Worm (Caenorhabditis elegans) whole organism, L4/young adult: ENCODE measurements around the gene str-74.

Experiments
- dao-5 ChIP-seq: sonication (generic microtip); optimal IDR thresholded peaks from 2 replicates; lab custom pipeline; 2016; ENCODE audit warnings: missing genotype, missing genetic modification characterization, moderate library complexity, missing compliant biosample characterization
- him-1 ChIP-seq: sonication (generic microtip); optimal IDR thresholded peaks from 2 replicates; lab custom pipeline; 2016; ENCODE audit warnings: missing genotype, missing genetic modification reagents, missing genetic modification characterization, missing compliant biosample characterization

ce11 chrX:10245617-10246016 lies 4.8 kb upstream of the str-74 start:
- no peak for TF ChIP-seq dao-5 (tag; lab: Kevin White, UChicago)
- no peak for TF ChIP-seq him-1
